Worm (Caenorhabditis elegans) whole organism, late embryonic: ENCODE results near the gene F07E5.12.

Experiments
- ama-1 ChIP-seq: fragments of 150-350 bp; optimal IDR thresholded peaks from 2 replicates; lab custom pipeline; 2014
- ceh-14 ChIP-seq: sonication (generic microtip); optimal IDR thresholded peaks from 2 replicates; lab custom pipeline; 2016; ENCODE audit warnings: missing genotype, missing genetic modification characterization, missing compliant biosample characterization
- ceh-19 ChIP-seq: fragments of 200-800 bp; sonication (Bioruptor generic); optimal IDR thresholded peaks from 2 replicates; lab custom pipeline; 2018; ENCODE audit warnings: mild to moderate bottlenecking, missing genetic modification characterization, missing compliant biosample characterization
- ceh-34 ChIP-seq: sonication (generic microtip); optimal IDR thresholded peaks from 2 replicates; lab custom pipeline; 2016; ENCODE audit warnings: mild to moderate bottlenecking, missing genetic modification characterization, missing compliant biosample characterization
- ceh-9 ChIP-seq: sonication (generic microtip); optimal IDR thresholded peaks from 2 replicates; lab custom pipeline; 2016; ENCODE audit warnings: mild to moderate bottlenecking, missing genetic modification characterization, inconsistent platforms, missing compliant biosample characterization
- dve-1 ChIP-seq: sonication (generic microtip); optimal IDR thresholded peaks from 2 replicates; lab custom pipeline; 2017; ENCODE audit warnings: antibody characterized with exemption, mild to moderate bottlenecking, missing genetic modification characterization, missing compliant biosample characterization
- hlh-30 ChIP-seq: sonication (generic microtip); optimal IDR thresholded peaks from 2 replicates; lab custom pipeline; 2017; ENCODE audit warnings: antibody characterized with exemption, missing genetic modification characterization, missing compliant biosample characterization; ENCODE audit not compliant: insufficient read depth
- pha-4 ChIP-seq: fragments of 150-350 bp; optimal IDR thresholded peaks from 2 replicates; lab custom pipeline; 2018; ENCODE audit warnings: missing biosample characterization, missing genetic modification reagents, missing genetic modification characterization
- pqm-1 ChIP-seq: sonication (generic microtip); optimal IDR thresholded peaks from 2 replicates; lab custom pipeline; 2016; ENCODE audit warnings: missing genetic modification characterization, missing compliant biosample characterization
- ref-2 ChIP-seq: sonication (generic microtip); optimal IDR thresholded peaks from 2 replicates; lab custom pipeline; 2016; ENCODE audit warnings: missing genetic modification characterization, missing compliant biosample characterization
- syd-9 ChIP-seq: sonication (generic microtip); optimal IDR thresholded peaks from 2 replicates; lab custom pipeline; 2016; ENCODE audit warnings: mild to moderate bottlenecking, missing genetic modification characterization, moderate library complexity, missing compliant biosample characterization

DNA sequence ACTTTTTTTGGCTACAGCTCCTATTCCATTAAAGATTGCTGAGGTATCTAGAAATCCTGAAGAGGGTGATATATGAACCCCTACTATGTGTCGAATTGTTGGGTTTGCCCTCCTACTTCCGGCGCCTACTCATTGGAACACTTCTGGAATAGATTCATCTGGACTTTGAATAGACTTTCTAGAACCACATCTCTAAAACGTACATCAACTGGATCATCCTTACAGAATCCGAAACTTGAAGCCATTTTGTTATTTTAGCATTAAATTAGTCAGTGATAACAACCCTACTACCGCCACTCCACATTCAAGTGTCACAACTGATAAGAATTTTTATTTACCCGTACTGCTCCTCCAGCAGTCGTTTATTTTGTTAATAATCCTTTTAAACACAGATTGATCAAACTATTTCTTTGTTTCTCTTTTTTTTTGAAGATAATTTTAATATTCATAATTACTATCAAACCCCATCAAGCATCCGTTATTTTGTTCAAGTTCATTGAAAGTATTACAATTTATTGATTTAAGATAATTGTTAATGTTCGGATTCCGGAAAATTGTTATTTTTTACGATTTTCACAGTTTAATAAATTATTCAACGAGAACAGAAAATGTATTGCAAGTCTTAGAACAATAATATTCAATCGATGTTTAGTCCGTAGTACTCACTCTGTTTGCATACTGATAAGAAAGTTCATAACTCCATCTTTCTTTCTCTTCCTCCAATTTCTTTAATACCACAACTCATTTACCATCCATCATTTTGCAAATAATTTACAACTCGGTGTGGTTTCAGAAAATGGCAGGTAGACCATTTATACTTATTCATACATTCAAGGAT is 31.6 kb downstream of the F07E5.12 start, which contains the start of gene math-42:
- TF ChIP-seq ama-1 (lab: Kevin White, UChicago) = no peak
- no peak for TF ChIP-seq ceh-14 (tag; lab: Kevin White, UChicago)
- no peak for TF ChIP-seq syd-9 (tag; lab: Kevin White, UChicago)
- no peak for TF ChIP-seq pha-4 (tag; lab: Kevin White, UChicago)
- TF ChIP-seq ceh-34 = no peak
- TF ChIP-seq pqm-1 (tag; lab: Kevin White, UChicago) = no peak
- TF ChIP-seq dve-1 (tag; lab: Kevin White, UChicago) = no peak
- TF ChIP-seq ceh-19 (GFP tag; lab: Kevin White, UChicago) = no peak
- TF ChIP-seq ref-2 (tag; lab: Kevin White, UChicago) = no peak
- TF ChIP-seq ceh-9 (tag; lab: Kevin White, UChicago) = no peak
- no peak for TF ChIP-seq hlh-30
